Worm (Caenorhabditis elegans) whole organism, L4/young adult: ENCODE data around the gene cpna-3.

ENCODE experiments used
- W03F9.2 ChIP-seq: fragments of 150-350 bp; optimal IDR thresholded peaks from 2 replicates; lab custom pipeline; 2014; ENCODE audit warnings: missing biosample characterization, missing genetic modification characterization
- dao-5 ChIP-seq: sonication (generic microtip); optimal IDR thresholded peaks from 2 replicates; lab custom pipeline; 2016; ENCODE audit warnings: missing genotype, missing genetic modification characterization, moderate library complexity, missing compliant biosample characterization
- him-1 ChIP-seq: sonication (generic microtip); optimal IDR thresholded peaks from 2 replicates; lab custom pipeline; 2016; ENCODE audit warnings: missing genotype, missing genetic modification reagents, missing genetic modification characterization, missing compliant biosample characterization

ce11 chrIV:9051036-9051435 lies 45.6 kb upstream of the cpna-3 start:
- TF ChIP-seq him-1 (no peak), W03F9.2 (tag; lab: Kevin White, UChicago) (no peak), dao-5 (tag; lab: Kevin White, UChicago) (no peak)
